Worm (Caenorhabditis elegans) whole organism, L4/young adult: ENCODE data around the gene R13A5.11.
A peak's percentile ranks its signal among the peaks of the same experiment; 100 is the strongest.

Experiments used
- W03F9.2 ChIP-seq: fragments of 150-350 bp; optimal IDR thresholded peaks from 2 replicates; lab custom pipeline; 2014; ENCODE audit warnings: missing biosample characterization, missing genetic modification characterization
- dao-5 ChIP-seq: sonication (generic microtip); optimal IDR thresholded peaks from 2 replicates; lab custom pipeline; 2016; ENCODE audit warnings: missing genotype, missing genetic modification characterization, moderate library complexity, missing compliant biosample characterization
- him-1 ChIP-seq: sonication (generic microtip); optimal IDR thresholded peaks from 2 replicates; lab custom pipeline; 2016; ENCODE audit warnings: missing genotype, missing genetic modification reagents, missing genetic modification characterization, missing compliant biosample characterization

R13A5.11 gene

ce11 chrIII:7584131-7584646, 8.9 kb downstream of the R13A5.11 start, which contains the start of gene cup-5:
TSS of gene cup-5 (plus strand) at chrIII:7584181.
- no peak for TF ChIP-seq dao-5 (tag; lab: Kevin White, UChicago)
- peak; percentile 25 for TF ChIP-seq him-1 (tag; lab: Kevin White, UChicago)
- TF ChIP-seq W03F9.2 (tag; lab: Kevin White, UChicago) = peak; percentile 21

- no peak for TF ChIP-seq W03F9.2 (tag; lab: Kevin White, UChicago)
- TF ChIP-seq dao-5 (tag; lab: Kevin White, UChicago) = no peak
- TF ChIP-seq him-1 (tag; lab: Kevin White, UChicago) = no peak
These were observed 10.2 kb downstream of the R13A5.11 start, which contains the start of gene R13A5.10 for ce11 chrIII:7582885-7583284. TSS of gene R13A5.10 (minus strand) at chrIII:7582985.

ce11 chrIII:7580586-7580985, 12.5 kb downstream of the R13A5.11 start:
- TF ChIP-seq dao-5 (tag; lab: Kevin White, UChicago) (no peak), him-1 (tag; lab: Kevin White, UChicago) (peak; percentile 48)

- no peak for TF ChIP-seq dao-5 (tag; lab: Kevin White, UChicago)
- no peak for TF ChIP-seq him-1 (tag; lab: Kevin White, UChicago)
These were observed 13.8 kb downstream of the R13A5.11 start, which contains the start of gene mfsd-6 for ce11 chrIII:7579324-7579723. TSS of gene mfsd-6 (minus strand) at chrIII:7579411.

ce11 chrIII:7572781-7573400, 20.2 kb downstream of the R13A5.11 start, which contains the start of the genes rpl-9 and lpd-7:
TSS of gene rpl-9 (minus strand) at chrIII:7572831.
TSS of gene lpd-7 (plus strand) at chrIII:7573350.
- TF ChIP-seq W03F9.2 (tag; lab: Kevin White, UChicago) (peak; percentile 81), dao-5 (tag; lab: Kevin White, UChicago) (no peak), him-1 (tag; lab: Kevin White, UChicago) (peak; percentile 59)

ce11 chrIII:7571726-7572125, 21.4 kb downstream of the R13A5.11 start:
- TF ChIP-seq dao-5 (tag; lab: Kevin White, UChicago) = no peak
- no peak for TF ChIP-seq him-1 (tag; lab: Kevin White, UChicago)
- TF ChIP-seq W03F9.2 (tag; lab: Kevin White, UChicago) = no peak

ce11 chrIII:7570083-7570695, 22.9 kb downstream of the R13A5.11 start, which contains the start of gene R13A5.7:
TSS of gene R13A5.7 (minus strand) at chrIII:7570133.
- peak; percentile 66 for TF ChIP-seq W03F9.2 (tag; lab: Kevin White, UChicago)
- no peak for TF ChIP-seq dao-5 (tag; lab: Kevin White, UChicago)
- peak; percentile 78 for TF ChIP-seq him-1 (tag; lab: Kevin White, UChicago)

- TF ChIP-seq him-1 (tag; lab: Kevin White, UChicago) (no peak), dao-5 (tag; lab: Kevin White, UChicago) (no peak), W03F9.2 (tag; lab: Kevin White, UChicago) (no peak)
These were observed 27.0 kb downstream of the R13A5.11 start, which contains the start of gene ttr-32 for ce11 chrIII:7566098-7566497. TSS of gene ttr-32 (plus strand) at chrIII:7566411.

ce11 chrIII:7565247-7565646, 27.9 kb downstream of the R13A5.11 start, which contains the start of gene ttr-8:
TSS of gene ttr-8 (minus strand) at chrIII:7565347.
- no peak for TF ChIP-seq him-1 (tag; lab: Kevin White, UChicago)
- TF ChIP-seq dao-5 (tag; lab: Kevin White, UChicago) = no peak
- no peak for TF ChIP-seq W03F9.2 (tag; lab: Kevin White, UChicago)

ce11 chrIII:7561872-7562271, 31.3 kb downstream of the R13A5.11 start, which contains the start of gene lgc-12:
TSS of gene lgc-12 (plus strand) at chrIII:7562172.
- no peak for TF ChIP-seq him-1 (tag; lab: Kevin White, UChicago)
- no peak for TF ChIP-seq W03F9.2 (tag; lab: Kevin White, UChicago)
- TF ChIP-seq dao-5 (tag; lab: Kevin White, UChicago) = no peak

ce11 chrIII:7559869-7560268, 33.3 kb downstream of the R13A5.11 start:
- no peak for TF ChIP-seq dao-5 (tag; lab: Kevin White, UChicago)
- no peak for TF ChIP-seq him-1 (tag; lab: Kevin White, UChicago)
- TF ChIP-seq W03F9.2 (tag; lab: Kevin White, UChicago) = no peak

- TF ChIP-seq him-1 (tag; lab: Kevin White, UChicago) (no peak), dao-5 (tag; lab: Kevin White, UChicago) (no peak), W03F9.2 (tag; lab: Kevin White, UChicago) (no peak)
These were observed 34.5 kb downstream of the R13A5.11 start for ce11 chrIII:7558658-7559057.

ce11 chrIII:7557930-7558470, 35.1 kb downstream of the R13A5.11 start:
- no peak for TF ChIP-seq dao-5 (tag; lab: Kevin White, UChicago)
- TF ChIP-seq W03F9.2 (tag; lab: Kevin White, UChicago) = no peak
- TF ChIP-seq him-1 (tag; lab: Kevin White, UChicago) = no peak
